Fruit fly (Drosophila melanogaster) Kc167 (cell line): Measurements from ENCODE around the gene CG32237.

ENCODE experiments used
- Myc ChIP-seq: fragments of >200 bp; optimal IDR thresholded peaks from 2 replicates; lab custom pipeline; 2017; ENCODE audit warnings: missing external identifiers
- Sin3A ChIP-seq: fragments of >200 bp; optimal IDR thresholded peaks from 2 replicates; lab custom pipeline; 2018; ENCODE audit warnings: missing external identifiers
- h ChIP-seq: fragments of >200 bp; optimal IDR thresholded peaks from 3 replicates; lab custom pipeline; 2018; ENCODE audit warnings: missing external identifiers
- insv ChIP-seq: fragments of >200 bp; optimal IDR thresholded peaks from 3 replicates; lab custom pipeline; 2018; ENCODE audit warnings: missing external identifiers
- psq ChIP-seq: fragments of >200 bp; optimal IDR thresholded peaks from 2 replicates; lab custom pipeline; 2017; ENCODE audit warnings: missing external identifiers
- ttk ChIP-seq: sonication (Bioruptor generic); optimal IDR thresholded peaks from 2 replicates; lab custom pipeline; 2017; ENCODE audit warnings: missing external identifiers

CG32237 gene

DNA sequence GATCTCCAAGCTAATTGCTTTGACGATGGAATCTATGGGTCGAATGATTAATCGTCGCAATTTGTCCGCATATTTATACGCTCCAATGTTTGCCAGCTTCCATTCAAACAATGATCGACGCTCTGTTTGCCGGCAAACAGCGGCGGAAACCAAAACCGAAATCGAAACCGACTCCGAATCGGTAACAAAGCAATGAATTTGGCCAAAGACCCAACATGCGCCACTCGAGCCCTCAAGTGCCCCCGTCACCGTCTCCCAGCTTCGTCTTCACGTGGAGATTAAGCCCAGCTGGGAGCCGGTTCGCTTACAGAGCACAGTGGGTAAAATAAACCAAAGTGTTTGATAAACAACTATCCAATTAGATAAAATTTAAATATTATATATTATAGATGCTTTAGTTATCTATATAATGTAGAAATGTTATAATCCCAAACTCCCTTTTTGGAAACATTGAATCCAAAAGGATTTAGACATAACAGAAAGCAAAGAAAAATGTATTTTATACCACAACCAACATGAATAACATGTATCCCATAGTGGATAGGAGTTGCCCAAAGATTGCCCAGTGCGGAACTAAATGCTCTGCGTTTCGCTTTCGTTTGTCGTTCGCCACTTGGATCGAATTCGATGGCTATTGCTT lies at the start of gene CG32237:
Gene CG32237, minus strand, starts transcription at position 51 of the 640 bp plus-strand sequence.
- TF ChIP-seq Sin3A (no peak), psq (lab: Kevin White, UChicago) (no peak), ttk (lab: Kevin White, UChicago) (no peak), Myc (lab: Kevin White, UChicago) (no peak), insv (lab: Kevin White, UChicago) (no peak), h (no peak)

DNA sequence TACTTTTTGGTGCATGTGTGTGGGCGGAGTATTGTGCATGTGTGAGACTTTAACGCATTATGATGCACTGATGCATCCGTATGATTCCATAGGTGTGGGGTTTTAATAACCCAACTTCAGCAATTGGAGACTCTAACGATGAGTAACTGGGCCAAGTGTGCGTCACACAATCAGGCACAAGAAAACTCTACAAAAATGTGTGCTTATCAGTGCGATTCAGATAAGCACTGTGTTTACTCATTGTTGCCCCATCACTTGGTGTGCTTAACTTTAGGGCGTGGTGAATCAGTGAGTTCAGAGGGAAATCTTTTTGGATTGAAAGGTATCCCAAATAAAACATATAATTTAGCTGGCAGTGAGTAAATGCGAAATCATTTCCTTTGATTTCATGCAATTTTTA lies 46.9 kb upstream of the CG32237 start:
- no peak for TF ChIP-seq Myc (lab: Kevin White, UChicago)

DNA sequence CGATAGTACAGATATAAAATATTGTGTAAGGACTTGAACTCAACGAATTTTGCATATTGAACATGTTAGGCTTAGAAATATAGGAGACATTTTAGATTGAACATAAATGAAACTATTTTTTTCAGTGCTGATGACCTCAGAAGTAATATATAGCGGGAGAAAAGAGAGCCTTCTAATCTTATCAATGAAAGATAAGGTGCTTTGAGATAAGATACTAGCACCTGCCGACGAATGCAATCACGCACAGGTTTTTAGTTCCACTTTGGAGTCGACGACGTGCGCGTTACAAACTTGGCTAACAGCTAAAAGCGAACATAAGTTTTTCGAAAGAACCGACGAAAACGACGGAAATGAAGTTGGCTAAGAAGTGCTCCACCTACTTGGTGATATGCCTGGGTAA lies 46.4 kb upstream of the CG32237 start, which contains the start of gene hoka:
Gene hoka, plus strand, starts transcription at position 254 of the 400 bp plus-strand sequence.
- TF ChIP-seq Myc (lab: Kevin White, UChicago) (no peak), ttk (lab: Kevin White, UChicago) (no peak), Sin3A (no peak), h (no peak), psq (lab: Kevin White, UChicago) (no peak), insv (lab: Kevin White, UChicago) (no peak)

DNA sequence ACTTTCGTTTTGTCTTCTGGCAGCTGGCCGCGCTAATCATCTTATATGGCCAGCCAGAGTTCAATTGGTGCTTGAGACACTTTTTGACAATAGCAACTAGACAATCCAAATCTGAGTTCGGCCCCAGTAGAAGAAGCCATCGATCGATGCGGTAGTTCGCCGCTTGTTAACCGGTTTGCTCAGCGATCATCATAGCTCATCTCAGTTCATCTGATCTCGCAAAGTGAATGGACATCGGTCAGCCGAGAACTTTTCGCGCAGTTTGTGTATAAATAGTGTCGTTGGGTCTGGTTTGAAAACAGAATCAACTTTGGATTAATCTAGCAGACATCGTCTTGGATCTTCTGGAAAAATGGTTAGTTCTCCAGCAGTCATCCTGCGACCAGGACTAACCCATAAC lies 44.3 kb upstream of the CG32237 start, which contains the start of gene CG13705:
Gene CG13705, plus strand, starts transcription at position 301 of the 400 bp plus-strand sequence.
- TF ChIP-seq ttk (lab: Kevin White, UChicago) = no peak
- TF ChIP-seq h = no peak
- no peak for TF ChIP-seq Sin3A
- TF ChIP-seq insv (lab: Kevin White, UChicago) = no peak
- TF ChIP-seq psq (lab: Kevin White, UChicago) = no peak
- no peak for TF ChIP-seq Myc (lab: Kevin White, UChicago)

DNA sequence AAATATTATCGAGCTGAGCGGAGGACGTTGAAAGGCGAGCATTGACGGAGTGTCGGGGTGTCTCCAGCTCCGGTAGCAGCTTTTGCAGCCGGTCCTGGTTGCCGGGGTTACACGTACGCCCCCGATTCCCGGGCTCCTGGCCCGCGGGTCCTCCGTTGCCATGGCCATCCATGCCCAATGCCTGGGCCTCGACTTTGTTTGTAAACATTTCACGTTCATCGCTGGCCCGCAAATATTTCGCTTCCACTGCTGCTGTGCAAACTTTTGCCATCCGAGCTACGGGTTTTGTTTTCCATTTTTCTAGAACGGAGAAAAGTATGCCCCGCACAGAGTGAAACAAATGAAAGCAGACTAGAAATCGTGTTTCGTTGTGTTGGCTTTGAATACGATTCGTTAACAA lies 8.7 kb upstream of the CG32237 start, which contains the start of gene Dnah3:
Gene Dnah3, plus strand, starts transcription at position 301 of the 400 bp plus-strand sequence.
- TF ChIP-seq Sin3A (no peak), ttk (lab: Kevin White, UChicago) (no peak), psq (lab: Kevin White, UChicago) (no peak), insv (lab: Kevin White, UChicago) (no peak), Myc (lab: Kevin White, UChicago) (no peak), h (no peak)

DNA sequence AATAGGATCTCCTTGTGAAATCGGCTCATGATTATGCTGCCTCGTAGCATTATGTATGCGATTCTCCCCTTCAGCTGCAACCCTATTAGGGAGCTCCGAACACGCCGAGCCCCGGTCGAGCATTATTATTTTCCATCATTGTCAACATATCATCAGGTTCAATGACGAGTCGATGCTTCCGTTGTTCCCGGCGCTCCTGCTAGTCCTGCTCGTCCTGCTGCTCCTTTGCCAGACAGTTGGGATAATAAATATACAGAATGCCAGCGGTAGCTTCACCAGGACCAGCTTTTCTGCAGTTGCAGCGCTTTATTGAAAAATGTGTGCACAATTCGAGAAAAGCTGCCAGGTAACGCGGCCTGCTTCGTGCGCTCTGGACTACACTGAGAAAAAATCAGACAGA lies 8.1 kb upstream of the CG32237 start, which contains the start of gene CG32235:
Gene CG32235, minus strand, starts transcription at position 101 of the 400 bp plus-strand sequence.
- TF ChIP-seq Sin3A (no peak), psq (lab: Kevin White, UChicago) (no peak), insv (lab: Kevin White, UChicago) (no peak), Myc (lab: Kevin White, UChicago) (no peak), ttk (lab: Kevin White, UChicago) (no peak)

DNA sequence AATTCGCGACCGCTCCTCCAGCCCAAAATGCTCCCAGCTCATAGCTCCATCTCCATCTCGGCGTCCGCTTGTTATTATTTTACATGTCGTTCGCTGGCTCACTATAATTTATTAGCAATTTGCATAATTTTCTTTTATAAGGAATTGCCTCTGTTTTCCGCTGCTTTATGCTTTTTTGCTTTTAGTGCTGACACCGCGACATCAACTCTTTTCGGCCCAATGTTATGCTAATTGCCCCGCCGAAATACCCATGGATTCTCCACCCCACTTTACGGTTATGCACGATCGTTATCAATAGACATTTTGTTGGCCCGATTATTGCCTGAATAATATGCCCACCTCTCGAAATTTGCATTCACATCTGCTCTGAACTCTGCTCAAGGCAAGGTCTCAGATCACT lies 2.9 kb upstream of the CG32237 start:
- TF ChIP-seq Sin3A = no peak
- TF ChIP-seq h = no peak
- TF ChIP-seq psq (lab: Kevin White, UChicago) = no peak
- TF ChIP-seq Myc (lab: Kevin White, UChicago) = no peak

DNA sequence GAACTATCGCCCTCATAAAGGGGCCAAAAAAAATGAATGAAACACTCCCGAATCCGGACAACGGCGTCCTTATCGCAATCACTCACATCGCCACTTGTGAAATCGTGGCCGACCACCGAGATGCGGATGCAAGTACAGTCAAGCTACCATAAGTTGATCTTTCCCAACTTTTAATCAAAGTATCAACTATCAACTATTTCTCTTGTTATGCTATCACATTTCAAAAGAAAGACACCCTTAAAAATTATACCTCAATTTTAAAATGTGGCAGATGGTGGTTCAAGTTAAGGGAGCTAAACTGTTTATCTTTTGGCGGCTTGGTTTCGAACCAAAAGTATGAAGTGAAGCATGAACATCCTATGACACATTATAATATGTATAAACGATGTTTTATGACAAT lies 1.9 kb upstream of the CG32237 start:
- TF ChIP-seq h (no peak), insv (lab: Kevin White, UChicago) (no peak), ttk (lab: Kevin White, UChicago) (no peak), Sin3A (no peak), psq (lab: Kevin White, UChicago) (no peak)

DNA sequence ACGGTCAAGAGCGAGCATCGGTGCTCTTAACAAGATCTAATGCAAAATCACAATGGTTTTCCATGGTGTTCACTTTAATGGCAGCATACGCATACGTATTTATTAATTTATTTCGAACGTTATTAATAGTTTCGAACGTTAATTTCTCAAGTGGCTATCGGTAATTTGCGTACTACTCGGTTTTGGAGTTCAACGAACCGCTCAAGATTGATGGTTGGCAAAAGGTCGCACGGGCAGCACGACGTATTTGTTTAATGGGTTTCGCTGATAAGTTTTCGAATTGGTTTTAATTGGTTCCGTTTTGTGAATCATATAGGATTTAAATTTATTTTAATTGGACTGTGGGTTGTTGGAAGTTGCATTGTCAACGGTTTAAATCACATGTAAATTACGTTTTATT lies 809 bp upstream of the CG32237 start:
- TF ChIP-seq psq (lab: Kevin White, UChicago) (no peak), Sin3A (no peak), Myc (lab: Kevin White, UChicago) (no peak), h (no peak), insv (lab: Kevin White, UChicago) (no peak), ttk (lab: Kevin White, UChicago) (no peak)

DNA sequence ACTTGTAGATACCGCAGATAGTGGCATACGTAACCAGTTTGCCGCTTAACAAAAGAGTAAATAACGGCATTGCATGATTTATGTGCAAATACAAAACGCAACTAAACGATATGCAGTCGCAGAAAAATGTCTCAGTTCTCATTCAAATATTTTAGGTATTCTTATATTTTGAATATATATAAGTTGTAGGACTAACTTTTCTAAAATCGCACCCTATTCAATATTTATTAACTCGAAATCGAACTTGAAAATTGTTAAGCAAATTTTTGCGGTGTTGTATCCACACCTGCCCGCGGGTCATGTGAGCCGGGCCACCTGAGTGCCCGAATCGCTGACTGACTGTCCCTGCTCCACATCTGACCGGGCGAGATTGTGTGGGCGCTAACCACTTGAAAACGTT lies 4.2 kb downstream of the CG32237 start:
- TF ChIP-seq Myc (lab: Kevin White, UChicago) = no peak
- no peak for TF ChIP-seq h
- no peak for TF ChIP-seq Sin3A
- no peak for TF ChIP-seq insv (lab: Kevin White, UChicago)

DNA sequence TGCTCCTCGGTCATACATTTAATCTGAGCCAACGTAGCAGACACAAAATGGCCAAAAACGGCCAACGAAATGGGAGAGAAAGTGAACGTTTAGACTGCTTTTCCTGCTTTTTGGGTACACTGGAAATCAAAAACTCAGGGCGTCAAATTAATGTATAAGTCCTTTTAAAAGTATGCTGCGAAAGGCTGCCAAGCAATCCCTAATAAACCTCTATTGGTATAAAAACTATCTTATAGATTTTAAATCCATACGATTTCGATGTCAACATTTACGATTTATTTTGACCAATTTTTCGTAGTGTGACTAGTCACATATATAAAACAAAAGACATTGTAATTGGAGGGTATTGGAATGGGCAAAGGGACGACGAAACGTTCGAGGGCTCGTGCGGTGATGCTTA lies 7.5 kb downstream of the CG32237 start:
- no peak for TF ChIP-seq Myc (lab: Kevin White, UChicago)
- no peak for TF ChIP-seq Sin3A
- no peak for TF ChIP-seq psq (lab: Kevin White, UChicago)
- TF ChIP-seq insv (lab: Kevin White, UChicago) = no peak
- TF ChIP-seq ttk (lab: Kevin White, UChicago) = no peak
- TF ChIP-seq h = no peak

DNA sequence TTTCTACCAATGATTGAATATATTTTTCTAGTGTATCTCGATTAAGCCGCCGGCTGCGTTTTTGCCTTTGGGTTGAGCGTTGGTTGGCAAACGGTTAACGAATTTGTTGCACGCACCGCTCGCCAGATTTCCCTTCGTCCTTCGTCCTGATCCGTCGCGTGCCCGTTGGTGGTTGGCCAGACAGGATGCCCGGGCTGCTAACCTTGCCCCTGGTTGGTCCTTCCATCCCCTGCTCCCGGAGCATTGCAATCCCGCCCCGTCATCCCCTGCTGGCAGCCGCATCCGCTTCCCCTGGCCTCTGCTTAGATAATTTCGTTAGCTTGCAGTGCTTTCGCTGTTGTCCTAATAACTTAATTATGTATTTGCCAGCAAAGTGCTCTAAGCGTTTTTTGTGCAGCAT lies 8.8 kb downstream of the CG32237 start:
- no peak for TF ChIP-seq psq (lab: Kevin White, UChicago)
- TF ChIP-seq ttk (lab: Kevin White, UChicago) = no peak
- no peak for TF ChIP-seq h
- TF ChIP-seq insv (lab: Kevin White, UChicago) = no peak
- no peak for TF ChIP-seq Sin3A
- no peak for TF ChIP-seq Myc (lab: Kevin White, UChicago)

DNA sequence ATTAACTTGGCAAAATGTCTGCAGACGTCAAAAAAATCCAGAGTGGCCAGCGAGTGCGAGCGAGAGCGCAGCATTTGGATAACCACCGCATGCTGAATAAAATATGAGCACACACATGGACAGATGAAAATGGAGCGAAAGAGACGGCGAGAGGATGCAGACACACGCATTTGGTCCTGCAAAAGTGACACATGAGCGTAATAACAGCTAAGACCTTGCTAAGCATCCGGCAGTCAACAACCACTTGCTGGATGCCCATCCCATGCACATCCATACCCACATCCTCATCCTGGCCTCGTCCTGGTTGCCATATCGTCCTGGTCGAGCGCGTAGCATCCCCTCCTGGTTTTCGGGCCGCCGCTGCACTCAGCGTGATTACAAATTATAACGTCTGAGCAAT lies 9.6 kb downstream of the CG32237 start:
- no peak for TF ChIP-seq insv (lab: Kevin White, UChicago)
- no peak for TF ChIP-seq Sin3A
- no peak for TF ChIP-seq Myc (lab: Kevin White, UChicago)
